Fruit fly (Drosophila melanogaster) S2 (cell line): ENCODE data around the gene SCaMC.

Source experiments
- CG8478 ChIP-seq: fragments of >200 bp; optimal IDR thresholded peaks from 2 replicates; lab custom pipeline; 2018
- CTCF ChIP-seq, 2 experiments: fragments of >200 bp; optimal IDR thresholded peaks; 2 replicates each; lab custom pipeline; 2018

SCaMC gene

dm6 chr3L:12410472-12411213 is 4.0 kb downstream of the SCaMC start:
- TF ChIP-seq CG8478 (lab: Kevin White, UChicago): no peak
- TF ChIP-seq CTCF (optimal IDR thresholded peaks at IDR 0.05; lab: Kevin White, UChicago): no peak

dm6 chr3L:12409343-12410302 is 5.0 kb downstream of the SCaMC start:
- TF ChIP-seq CTCF (optimal IDR thresholded peaks at IDR 0.05; lab: Kevin White, UChicago): no peak

- no peak for TF ChIP-seq CTCF (optimal IDR thresholded peaks at IDR 0.05; lab: Kevin White, UChicago)
- no peak for TF ChIP-seq CG8478 (lab: Kevin White, UChicago)
Measured at dm6 chr3L:12408513-12409320, 5.9 kb downstream of the SCaMC start.

- TF ChIP-seq CTCF (optimal IDR thresholded peaks at IDR 0.05; lab: Kevin White, UChicago) (no peak), CG8478 (lab: Kevin White, UChicago) (no peak)
Measured at dm6 chr3L:12407779-12408178, 6.9 kb downstream of the SCaMC start.

dm6 chr3L:12406999-12407632 is 7.5 kb downstream of the SCaMC start:
- TF ChIP-seq CTCF (optimal IDR thresholded peaks at IDR 0.05; lab: Kevin White, UChicago) (no peak), CG8478 (lab: Kevin White, UChicago) (no peak)

- TF ChIP-seq CG8478 (lab: Kevin White, UChicago): no peak
- TF ChIP-seq CTCF (optimal IDR thresholded peaks at IDR 0.05; lab: Kevin White, UChicago): no peak
Measured at dm6 chr3L:12405889-12406500, 8.6 kb downstream of the SCaMC start.

- no peak for TF ChIP-seq CG8478 (lab: Kevin White, UChicago)
- no peak for TF ChIP-seq CTCF (optimal IDR thresholded peaks at IDR 0.05; lab: Kevin White, UChicago)
Measured at dm6 chr3L:12401800-12402199, 12.8 kb downstream of the SCaMC start, which contains the start of gene Smyd4-2. Gene Smyd4-2, minus strand, starts transcription at chr3L:12401935.

- TF ChIP-seq CTCF (optimal IDR thresholded peaks at IDR 0.05; lab: Kevin White, UChicago) (no peak), CG8478 (lab: Kevin White, UChicago) (no peak)
Measured at dm6 chr3L:12399171-12399570, 15.5 kb downstream of the SCaMC start, which contains the start of gene CG32104. Gene CG32104, minus strand, starts transcription at chr3L:12399322.

- TF ChIP-seq CTCF (optimal IDR thresholded peaks at IDR 0.05; lab: Kevin White, UChicago): no peak
- TF ChIP-seq CG8478 (lab: Kevin White, UChicago): no peak
Measured at dm6 chr3L:12395871-12396270, 18.8 kb downstream of the SCaMC start, which contains the start of gene Obp69a. Gene Obp69a, plus strand, starts transcription at chr3L:12396171.

- no peak for TF ChIP-seq CG8478 (lab: Kevin White, UChicago)
Measured at dm6 chr3L:12392758-12393157, 21.9 kb downstream of the SCaMC start.

dm6 chr3L:12392068-12392467 is 22.6 kb downstream of the SCaMC start:
- TF ChIP-seq CG8478 (lab: Kevin White, UChicago): no peak
- no peak for TF ChIP-seq CTCF (optimal IDR thresholded peaks at IDR 0.05; lab: Kevin White, UChicago)

- no peak for TF ChIP-seq CG8478 (lab: Kevin White, UChicago)
- no peak for TF ChIP-seq CTCF (optimal IDR thresholded peaks at IDR 0.05; lab: Kevin White, UChicago)
Measured at dm6 chr3L:12391240-12391843, 23.3 kb downstream of the SCaMC start, which contains the start of gene Ncc69. Gene Ncc69, minus strand, starts transcription at chr3L:12391444.

dm6 chr3L:12387898-12388297 is 26.7 kb downstream of the SCaMC start:
- no peak for TF ChIP-seq CG8478 (lab: Kevin White, UChicago)
- TF ChIP-seq CTCF (optimal IDR thresholded peaks at IDR 0.05; lab: Kevin White, UChicago): no peak
